Worm (Caenorhabditis elegans) whole organism, early embryonic: ENCODE results near the gene end-3.

Source experiments
- aly-1 ChIP-seq: sonication (generic microtip); optimal IDR thresholded peaks from 2 replicates; lab custom pipeline; 2016; ENCODE audit warnings: missing genetic modification characterization, missing compliant biosample characterization
- ama-1 ChIP-seq: fragments of 150-350 bp; optimal IDR thresholded peaks from 2 replicates; lab custom pipeline; 2014
- flt-1 ChIP-seq: fragments of 200-800 bp; sonication (Bioruptor generic); IDR thresholded peaks from 2 replicates; pipeline ENCODE4 v1.3.6; 2022; ENCODE audit warnings: missing genetic modification characterization, missing compliant biosample characterization
- hmbx-1 ChIP-seq: sonication (generic microtip); optimal IDR thresholded peaks from 2 replicates; lab custom pipeline; 2016; ENCODE audit warnings: mild to moderate bottlenecking, missing genetic modification characterization, missing compliant biosample characterization
- scrt-1 ChIP-seq: fragments of 200-800 bp; sonication (Bioruptor generic); IDR thresholded peaks from 2 replicates; pipeline ENCODE4 v1.3.6; 2022; ENCODE audit warnings: missing genetic modification characterization, missing compliant biosample characterization

DNA sequence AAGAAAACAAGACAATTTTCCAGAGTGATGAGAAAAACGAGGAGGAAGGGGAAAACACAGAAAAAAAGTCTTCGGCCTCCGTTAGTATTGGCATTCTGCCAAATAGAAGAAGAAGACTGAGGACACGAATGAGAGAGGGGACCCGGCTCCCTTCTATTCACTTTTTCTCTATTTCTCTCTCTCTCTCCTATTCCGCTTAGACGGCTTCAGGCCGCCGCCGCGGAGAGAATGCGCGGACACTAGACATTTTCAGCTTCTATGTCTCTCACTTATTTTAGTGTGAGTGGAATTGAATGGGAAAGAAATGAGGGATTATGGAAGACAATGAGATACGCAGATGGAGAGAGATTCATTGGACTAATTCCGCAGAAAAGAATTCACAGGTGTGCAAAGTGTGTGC, 7.7 kb upstream of the end-3 start:
- TF ChIP-seq ama-1 (lab: Kevin White, UChicago) (no peak), hmbx-1 (tag; lab: Kevin White, UChicago) (no peak), aly-1 (tag; lab: Kevin White, UChicago) (no peak), flt-1 (GFP tag; lab: Robert Waterston, UW) (no peak), scrt-1 (GFP tag; lab: Robert Waterston, UW) (no peak)
